Worm (Caenorhabditis elegans): ENCODE measurements around the gene Y62H9A.9.

Gene Y62H9A.9

DNA sequence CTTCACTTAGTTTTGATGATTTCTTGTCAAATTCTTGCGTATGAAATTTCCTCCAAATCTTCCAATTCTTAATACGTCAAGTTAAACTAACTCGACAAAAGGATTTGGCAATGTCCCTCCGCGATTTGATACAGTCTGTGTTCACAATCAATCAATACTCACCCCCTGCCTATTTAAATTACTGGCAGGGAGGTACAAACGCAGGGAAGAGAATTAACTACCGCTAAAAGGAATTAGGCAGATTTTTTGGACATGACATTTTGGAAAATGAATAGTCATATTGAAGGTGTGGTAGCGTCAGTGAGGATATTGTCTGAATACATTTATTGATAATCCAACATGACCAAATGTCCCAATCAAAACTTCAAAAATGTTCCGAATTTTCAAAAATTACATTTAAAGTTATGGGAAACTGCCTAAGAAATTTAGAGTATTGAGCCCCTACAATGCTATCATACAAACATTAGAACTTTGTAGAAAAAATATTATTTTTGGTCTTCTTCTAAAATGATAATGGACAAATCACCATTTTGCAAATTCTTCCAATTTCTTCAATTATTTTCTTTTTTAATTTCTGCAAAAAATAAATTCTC lies 39.5 kb upstream of the Y62H9A.9 start:
- peak; percentile 80 for TF ChIP-seq unc-39 (tag; optimal IDR thresholded peaks at IDR 0.05)
- peak; percentile 92 for TF ChIP-seq pha-4 (tag; optimal IDR thresholded peaks at IDR 0.05)
- TF ChIP-seq nhr-76 (tag; optimal IDR thresholded peaks at IDR 0.05) = peak; percentile 75
- TF ChIP-seq nhr-2 (tag; optimal IDR thresholded peaks at IDR 0.05) = no peak
- peak; percentile 92 for TF ChIP-seq unc-62 (GFP tag; optimal IDR thresholded peaks at IDR 0.05)
- TF ChIP-seq sptf-1 (tag; optimal IDR thresholded peaks at IDR 0.05) = peak; percentile 87
- peak; percentile 55 for TF ChIP-seq nhr-28 (tag; optimal IDR thresholded peaks at IDR 0.05)
- peak; percentile 44 for TF ChIP-seq blmp-1 (tag; optimal IDR thresholded peaks at IDR 0.05)
- no peak for TF ChIP-seq elt-1 (tag; optimal IDR thresholded peaks at IDR 0.05; ENCODE audit: borderline replicate concordance, insufficient read depth)
- no peak for TF ChIP-seq sem-2 (GFP tag; optimal IDR thresholded peaks at IDR 0.05)
- peak; percentile 79 for TF ChIP-seq nhr-12 (tag; optimal IDR thresholded peaks at IDR 0.05)
- TF ChIP-seq ces-1 (GFP tag; optimal IDR thresholded peaks at IDR 0.05) = peak; percentile 97
- TF ChIP-seq mep-1 (tag; optimal IDR thresholded peaks at IDR 0.05) = peak; percentile 96
- TF ChIP-seq ceh-39 (tag; optimal IDR thresholded peaks at IDR 0.05) = peak; percentile 95
- TF ChIP-seq lsy-2 (tag; optimal IDR thresholded peaks at IDR 0.05) = peak; percentile 88
- TF ChIP-seq snpc-4 (tag; optimal IDR thresholded peaks at IDR 0.05) = no peak
- peak; percentile 88 for TF ChIP-seq elt-3 (tag; optimal IDR thresholded peaks at IDR 0.05)
- peak; percentile 94 for TF ChIP-seq mab-5 (tag; optimal IDR thresholded peaks at IDR 0.05)
- TF ChIP-seq ceh-43 (GFP tag; optimal IDR thresholded peaks at IDR 0.05) = peak; percentile 47
- peak; percentile 28 for TF ChIP-seq ham-2 (GFP tag; optimal IDR thresholded peaks at IDR 0.05)
- peak; percentile 85 for TF ChIP-seq hlh-1 (tag; optimal IDR thresholded peaks at IDR 0.05)
- TF ChIP-seq ceh-83 (GFP tag; optimal IDR thresholded peaks at IDR 0.05) = peak; percentile 59
- peak; percentile 86 for TF ChIP-seq cnd-1 (tag; optimal IDR thresholded peaks at IDR 0.05)
- TF ChIP-seq zip-8 (tag; optimal IDR thresholded peaks at IDR 0.05) = no peak
- TF ChIP-seq drap-1 (GFP tag; optimal IDR thresholded peaks at IDR 0.05) = peak; percentile 95
- peak; percentile 99 for TF ChIP-seq nhr-237 (tag; optimal IDR thresholded peaks at IDR 0.05)
- no peak for TF ChIP-seq flh-1 (GFP tag; optimal IDR thresholded peaks at IDR 0.05)
- TF ChIP-seq mls-2 (tag; optimal IDR thresholded peaks at IDR 0.05) = peak; percentile 43
- peak; percentile 78 for TF ChIP-seq lin-13 (tag; optimal IDR thresholded peaks at IDR 0.05)
- TF ChIP-seq M03D4.4 (tag; optimal IDR thresholded peaks at IDR 0.05) = peak; percentile 53
- TF ChIP-seq bed-3 (GFP tag; optimal IDR thresholded peaks at IDR 0.05) = no peak
- peak; percentile 7 for TF ChIP-seq lin-32 (GFP tag; optimal IDR thresholded peaks at IDR 0.05)
- peak; percentile 59 for TF ChIP-seq tbx-8 (GFP tag; optimal IDR thresholded peaks at IDR 0.05)
- peak; percentile 97 for TF ChIP-seq ztf-11 (tag; optimal IDR thresholded peaks at IDR 0.05)
- TF ChIP-seq unc-120 (tag; optimal IDR thresholded peaks at IDR 0.05; ENCODE audit: poor library complexity, severe bottlenecking) = peak; percentile 89

DNA sequence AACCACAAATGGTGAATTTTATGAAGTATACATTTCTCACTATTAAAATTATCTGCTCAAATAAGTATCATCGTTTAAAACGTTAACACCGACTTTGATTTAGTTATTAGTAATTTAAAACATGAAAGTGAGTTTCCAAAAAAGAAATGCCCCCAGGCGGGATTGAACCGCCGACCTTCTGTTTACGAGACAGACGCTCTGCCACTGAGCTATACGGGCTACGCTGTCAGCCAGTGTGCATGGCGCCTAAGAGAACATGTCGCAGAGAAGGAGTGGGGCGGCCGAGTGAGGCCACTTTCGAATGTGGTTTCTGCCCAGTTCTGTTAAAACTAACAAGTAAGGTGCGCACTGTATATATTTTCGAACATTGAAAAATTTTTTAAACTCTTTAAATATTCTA lies 37.0 kb upstream of the Y62H9A.9 start:
- TF ChIP-seq hlh-1 (tag; optimal IDR thresholded peaks at IDR 0.05) (no peak), blmp-1 (tag; optimal IDR thresholded peaks at IDR 0.05) (no peak), flh-1 (GFP tag; optimal IDR thresholded peaks at IDR 0.05) (no peak), nhr-76 (tag; optimal IDR thresholded peaks at IDR 0.05) (no peak), elt-1 (tag; optimal IDR thresholded peaks at IDR 0.05; ENCODE audit: borderline replicate concordance, insufficient read depth) (no peak), zip-8 (tag; optimal IDR thresholded peaks at IDR 0.05) (no peak), ceh-83 (GFP tag; optimal IDR thresholded peaks at IDR 0.05) (peak; percentile 69), pha-4 (tag; optimal IDR thresholded peaks at IDR 0.05) (peak; percentile 41), nhr-2 (tag; optimal IDR thresholded peaks at IDR 0.05) (no peak), sem-2 (GFP tag; optimal IDR thresholded peaks at IDR 0.05) (peak; percentile 70), mab-5 (tag; optimal IDR thresholded peaks at IDR 0.05) (no peak), lsy-2 (tag; optimal IDR thresholded peaks at IDR 0.05) (no peak), cnd-1 (tag; optimal IDR thresholded peaks at IDR 0.05) (peak; percentile 85), nhr-12 (tag; optimal IDR thresholded peaks at IDR 0.05) (no peak), M03D4.4 (tag; optimal IDR thresholded peaks at IDR 0.05) (peak; percentile 80), lin-13 (tag; optimal IDR thresholded peaks at IDR 0.05) (no peak), sptf-1 (tag; optimal IDR thresholded peaks at IDR 0.05) (peak; percentile 87), ham-2 (GFP tag; optimal IDR thresholded peaks at IDR 0.05) (peak; percentile 62), nhr-237 (tag; optimal IDR thresholded peaks at IDR 0.05) (no peak), unc-39 (tag; optimal IDR thresholded peaks at IDR 0.05) (no peak), mls-2 (tag; optimal IDR thresholded peaks at IDR 0.05) (peak; percentile 73), mep-1 (tag; optimal IDR thresholded peaks at IDR 0.05) (peak; percentile 16), tbx-8 (GFP tag; optimal IDR thresholded peaks at IDR 0.05) (peak; percentile 28), ztf-11 (tag; optimal IDR thresholded peaks at IDR 0.05) (no peak), lin-32 (GFP tag; optimal IDR thresholded peaks at IDR 0.05) (peak; percentile 41), ceh-39 (tag; optimal IDR thresholded peaks at IDR 0.05) (no peak), ces-1 (GFP tag; optimal IDR thresholded peaks at IDR 0.05) (peak; percentile 42), elt-3 (tag; optimal IDR thresholded peaks at IDR 0.05) (no peak), nhr-28 (tag; optimal IDR thresholded peaks at IDR 0.05) (no peak), snpc-4 (tag; optimal IDR thresholded peaks at IDR 0.05) (no peak), drap-1 (GFP tag; optimal IDR thresholded peaks at IDR 0.05) (peak; percentile 85), bed-3 (GFP tag; optimal IDR thresholded peaks at IDR 0.05) (peak; percentile 65), unc-120 (tag; optimal IDR thresholded peaks at IDR 0.05; ENCODE audit: poor library complexity, severe bottlenecking) (peak; percentile 75), ceh-43 (GFP tag; optimal IDR thresholded peaks at IDR 0.05) (peak; percentile 41), unc-62 (GFP tag; optimal IDR thresholded peaks at IDR 0.05) (no peak)

All from whole organism, mixed stage, embryonic.